Fruit fly (Drosophila melanogaster) whole organism: ENCODE results near the gene CG44261.

ENCODE experiments used
- CG8478 ChIP-seq: fragments of >200 bp; optimal IDR thresholded peaks from 2 replicates; lab custom pipeline; 2018; ENCODE audit warnings: inconsistent platforms
- Dll ChIP-seq: fragments of >200 bp; optimal IDR thresholded peaks from 2 replicates; lab custom pipeline; 2017
- EcR ChIP-seq, 2 experiments: fragments of >200 bp; optimal IDR thresholded peaks; 2 replicates each; lab custom pipeline; 2017; ENCODE audit warnings: missing biosample characterization in 2 of 2, missing genetic modification characterization in 2 of 2, missing genetic modification reagents in 2 of 2
- usp ChIP-seq: fragments of >200 bp; optimal IDR thresholded peaks from 2 replicates; lab custom pipeline; 2017; ENCODE audit warnings: missing biosample characterization, missing genetic modification characterization, mixed read lengths

- TF ChIP-seq CG8478 (lab: Kevin White, UChicago) (no peak), Dll (no peak), usp (GFP tag; lab: Kevin White, UChicago) (no peak), EcR (GFP tag; optimal IDR thresholded peaks at IDR 0.05; lab: Kevin White, UChicago) (no peak)
Observed at dm6 chr3R:9420439-9421234, 12.7 kb upstream of the CG44261 start.
